Fruit fly (Drosophila melanogaster) whole organism, embryonic: ENCODE measurements around the gene CG5973.

Experiments
- ATbp ChIP-seq: fragments of 200-800 bp; sonication (Bioruptor generic); optimal IDR thresholded peaks from 2 replicates; lab custom pipeline; 2017; ENCODE audit warnings: missing biosample characterization, mild to moderate bottlenecking, missing genetic modification characterization, missing genetic modification reagents
- Awh ChIP-seq: fragments of 200-800 bp; sonication (Bioruptor generic); IDR thresholded peaks from 2 replicates; pipeline ENCODE4, ENCODE4 v1.3.6; 2022; ENCODE audit warnings: missing biosample characterization, missing genetic modification characterization
- CG10267 ChIP-seq: fragments of 200-800 bp; sonication (Bioruptor generic); optimal IDR thresholded peaks from 2 replicates; lab custom pipeline; 2018; ENCODE audit warnings: missing biosample characterization, mild to moderate bottlenecking, missing genetic modification characterization, moderate library complexity
- CG10274 ChIP-seq: fragments of 200-800 bp; sonication (Bioruptor generic); optimal IDR thresholded peaks from 3 replicates; lab custom pipeline; 2017; ENCODE audit warnings: missing biosample characterization, mild to moderate bottlenecking, missing genetic modification characterization
- CG10979 ChIP-seq: fragments of 200-800 bp; sonication (Bioruptor generic); optimal IDR thresholded peaks from 2 replicates; lab custom pipeline; 2018; ENCODE audit warnings: missing biosample characterization, mild to moderate bottlenecking, missing genetic modification characterization, moderate library complexity
- CG11085 ChIP-seq: fragments of 200-800 bp; sonication (Bioruptor generic); IDR thresholded peaks from 2 replicates; pipeline ENCODE4 v1.3.6; 2022; ENCODE audit warnings: missing biosample characterization, missing genetic modification characterization
- CG11504 ChIP-seq: fragments of 200-800 bp; sonication (Bioruptor generic); optimal IDR thresholded peaks from 3 replicates; lab custom pipeline; 2019; ENCODE audit warnings: missing biosample characterization, mild to moderate bottlenecking, missing genetic modification characterization, moderate library complexity
- CG12104 ChIP-seq: fragments of 200-800 bp; sonication (Bioruptor generic); optimal IDR thresholded peaks from 3 replicates; lab custom pipeline; 2016; ENCODE audit warnings: missing biosample characterization, missing genetic modification characterization
- CG13894 ChIP-seq: fragments of 200-800 bp; sonication (Bioruptor generic); optimal IDR thresholded peaks from 3 replicates; lab custom pipeline; 2018; ENCODE audit warnings: missing biosample characterization, mild to moderate bottlenecking, missing genetic modification characterization, moderate library complexity
- CG14014 ChIP-seq: fragments of 200-800 bp; sonication (Bioruptor generic); IDR thresholded peaks from 2 replicates; pipeline ENCODE4 v1.3.6; 2022; ENCODE audit warnings: missing biosample characterization, missing genetic modification characterization
- CG14860 ChIP-seq: fragments of 200-800 bp; sonication (Bioruptor generic); IDR thresholded peaks from 3 replicates; pipeline ENCODE4 v1.3.6; 2022; ENCODE audit warnings: missing biosample characterization, missing genetic modification characterization; ENCODE audit not compliant: partially characterized antibody
- CG15696 ChIP-seq: fragments of 200-800 bp; sonication (Bioruptor generic); optimal IDR thresholded peaks from 2 replicates; lab custom pipeline; 2019; ENCODE audit warnings: missing biosample characterization, mild to moderate bottlenecking, missing genetic modification characterization, moderate library complexity
- CG16815 ChIP-seq: fragments of 200-800 bp; sonication (Bioruptor generic); optimal IDR thresholded peaks from 3 replicates; lab custom pipeline; 2017; ENCODE audit warnings: missing biosample characterization, mild to moderate bottlenecking, missing genetic modification characterization
- CG30403 ChIP-seq: fragments of 200-800 bp; sonication (Bioruptor generic); optimal IDR thresholded peaks from 3 replicates; lab custom pipeline; 2016; ENCODE audit warnings: missing biosample characterization, missing genetic modification characterization
- CG33213 ChIP-seq: fragments of 200-800 bp; sonication (Bioruptor generic); optimal IDR thresholded peaks from 3 replicates; lab custom pipeline; 2016; ENCODE audit warnings: missing biosample characterization, missing genetic modification characterization
- CG4404 ChIP-seq: fragments of 200-800 bp; sonication (Bioruptor generic); IDR thresholded peaks from 2 replicates; pipeline ENCODE4 v1.3.6; 2022; ENCODE audit warnings: missing biosample characterization, missing genetic modification characterization
- CG6813 ChIP-seq: fragments of 200-800 bp; sonication (Bioruptor generic); optimal IDR thresholded peaks from 2 replicates; lab custom pipeline; 2017; ENCODE audit warnings: missing biosample characterization, missing genetic modification characterization, mild to moderate bottlenecking, moderate library complexity, missing genetic modification reagents
- CG7357 ChIP-seq: fragments of 200-800 bp; sonication (Bioruptor generic); IDR thresholded peaks from 3 replicates; pipeline ENCODE4 v1.3.6; 2022; ENCODE audit warnings: missing biosample characterization, missing genetic modification characterization
- CG7556 ChIP-seq: fragments of 200-800 bp; sonication (Bioruptor generic); optimal IDR thresholded peaks from 2 replicates; lab custom pipeline; 2017; ENCODE audit warnings: missing biosample characterization, mild to moderate bottlenecking, missing genetic modification characterization
- CG7786 ChIP-seq: fragments of 200-800 bp; sonication (Bioruptor generic); optimal IDR thresholded peaks from 2 replicates; lab custom pipeline; 2016; ENCODE audit warnings: missing biosample characterization, missing genetic modification characterization
- CG7987 ChIP-seq: fragments of 200-800 bp; sonication (Bioruptor generic); optimal IDR thresholded peaks from 2 replicates; lab custom pipeline; 2018; ENCODE audit warnings: missing biosample characterization, mild to moderate bottlenecking, missing genetic modification characterization, moderate library complexity
- CG8388 ChIP-seq: fragments of 200-800 bp; sonication (Bioruptor generic); optimal IDR thresholded peaks from 2 replicates; lab custom pipeline; 2019; ENCODE audit warnings: missing biosample characterization, mild to moderate bottlenecking, missing genetic modification characterization, moderate library complexity
- D19B ChIP-seq: fragments of 200-800 bp; sonication (Bioruptor generic); optimal IDR thresholded peaks from 2 replicates; lab custom pipeline; 2017; ENCODE audit warnings: missing biosample characterization, mild to moderate bottlenecking, missing genetic modification characterization
- Deaf1 ChIP-seq: fragments of 200-800 bp; optimal IDR thresholded peaks from 3 replicates; lab custom pipeline; 2019; ENCODE audit warnings: missing biosample characterization, mild to moderate bottlenecking, missing genetic modification characterization, moderate library complexity
- Fer2 ChIP-seq: fragments of 200-800 bp; sonication (Bioruptor generic); optimal IDR thresholded peaks from 2 replicates; lab custom pipeline; 2018; ENCODE audit warnings: missing biosample characterization, mild to moderate bottlenecking, missing genetic modification characterization, moderate library complexity
- Hr39 ChIP-seq: fragments of >200 bp; optimal IDR thresholded peaks from 2 replicates; lab custom pipeline; 2017
- MTF-1 ChIP-seq: fragments of 200-800 bp; sonication (Bioruptor generic); optimal IDR thresholded peaks from 2 replicates; lab custom pipeline; 2018; ENCODE audit warnings: missing biosample characterization, mild to moderate bottlenecking, missing genetic modification characterization, borderline replicate concordance
- Meics ChIP-seq: fragments of 200-800 bp; sonication (Bioruptor generic); optimal IDR thresholded peaks from 2 replicates; lab custom pipeline; 2017; ENCODE audit warnings: missing biosample characterization, mild to moderate bottlenecking, missing genetic modification characterization
- Mes4 ChIP-seq: fragments of 200-800 bp; sonication (Bioruptor generic); optimal IDR thresholded peaks from 2 replicates; lab custom pipeline; 2016; ENCODE audit warnings: missing biosample characterization, missing genetic modification characterization
- NC2α ChIP-seq: fragments of 200-800 bp; sonication (Bioruptor generic); optimal IDR thresholded peaks from 2 replicates; lab custom pipeline; 2016; ENCODE audit warnings: missing biosample characterization, missing genetic modification characterization
- NFAT ChIP-seq: fragments of 200-800 bp; sonication (Bioruptor generic); IDR thresholded peaks from 2 replicates; pipeline ENCODE4 v1.3.6; 2022; ENCODE audit warnings: missing biosample characterization, missing genetic modification characterization
- Nf-YC ChIP-seq: fragments of 200-800 bp; optimal IDR thresholded peaks from 3 replicates; lab custom pipeline; 2019; ENCODE audit warnings: missing biosample characterization, mild to moderate bottlenecking, missing genetic modification characterization, moderate library complexity
- Ptx1 ChIP-seq: fragments of 200-800 bp; sonication (Bioruptor generic); IDR thresholded peaks from 2 replicates; pipeline ENCODE4 v1.3.6; 2022; ENCODE audit warnings: missing biosample characterization, missing genetic modification characterization
- Ravus ChIP-seq: fragments of 200-800 bp; sonication (Bioruptor generic); IDR thresholded peaks from 2 replicates; pipeline ENCODE4 v1.3.6; 2022; ENCODE audit warnings: missing biosample characterization, missing genetic modification characterization
- TFAM ChIP-seq: fragments of 200-800 bp; sonication (Bioruptor generic); optimal IDR thresholded peaks from 2 replicates; lab custom pipeline; 2017; ENCODE audit warnings: missing biosample characterization, missing genetic modification characterization, inconsistent platforms
- abd-A ChIP-seq: fragments of 200-800 bp; sonication (Bioruptor generic); optimal IDR thresholded peaks from 3 replicates; lab custom pipeline; 2019; ENCODE audit warnings: missing biosample characterization, mild to moderate bottlenecking, missing genetic modification characterization, moderate library complexity
- amos ChIP-seq: fragments of 200-800 bp; sonication (Bioruptor generic); IDR thresholded peaks from 2 replicates; pipeline ENCODE4 v1.3.6; 2022; ENCODE audit warnings: missing biosample characterization, missing genetic modification characterization; ENCODE audit not compliant: partially characterized antibody
- ap ChIP-seq: fragments of 200-800 bp; sonication (Bioruptor generic); IDR thresholded peaks from 2 replicates; pipeline ENCODE4 v1.3.6; 2022; ENCODE audit warnings: missing biosample characterization, missing genetic modification characterization
- ara ChIP-seq: fragments of 200-800 bp; sonication (Bioruptor generic); IDR thresholded peaks from 2 replicates; pipeline ENCODE4 v1.3.6; 2022; ENCODE audit warnings: missing biosample characterization, missing genetic modification characterization
- cg ChIP-seq: fragments of 200-800 bp; sonication (Bioruptor generic); optimal IDR thresholded peaks from 3 replicates; lab custom pipeline; 2019; ENCODE audit warnings: missing biosample characterization, mild to moderate bottlenecking, missing genetic modification characterization, moderate library complexity
- crol ChIP-seq: fragments of 200-800 bp; sonication (Bioruptor generic); IDR thresholded peaks from 2 replicates; pipeline ENCODE4 v1.3.6; 2022; ENCODE audit warnings: missing biosample characterization, missing genetic modification characterization
- her ChIP-seq: fragments of 200-800 bp; sonication (Bioruptor generic); optimal IDR thresholded peaks from 2 replicates; lab custom pipeline; 2016; ENCODE audit warnings: missing biosample characterization, missing genetic modification characterization
- insv ChIP-seq, 2 experiments: fragments of 200-800 bp; sonication (Bioruptor generic); optimal IDR thresholded peaks; 3 replicates each; lab custom pipeline; 2016 to 2018; ENCODE audit warnings: missing biosample characterization in 2 of 2, missing genetic modification characterization in 2 of 2
- kah ChIP-seq: fragments of 200-800 bp; sonication (Bioruptor generic); optimal IDR thresholded peaks from 2 replicates; lab custom pipeline; 2018; ENCODE audit warnings: missing biosample characterization, mild to moderate bottlenecking, missing genetic modification characterization
- klu ChIP-seq: fragments of 200-800 bp; sonication (Bioruptor generic); IDR thresholded peaks from 2 replicates; pipeline ENCODE4 v1.3.6; 2022; ENCODE audit warnings: missing biosample characterization, missing genetic modification characterization
- mam ChIP-seq: fragments of 200-800 bp; sonication (Bioruptor generic); optimal IDR thresholded peaks from 3 replicates; lab custom pipeline; 2016; ENCODE audit warnings: missing biosample characterization, missing genetic modification characterization
- pho ChIP-seq: fragments of 200-800 bp; sonication (Bioruptor generic); optimal IDR thresholded peaks from 2 replicates; lab custom pipeline; 2016; ENCODE audit warnings: missing biosample characterization, missing genetic modification characterization
- sens ChIP-seq: fragments of 200-800 bp; sonication (Bioruptor generic); peaks from one replicate; lab custom pipeline; 2016; ENCODE audit warnings: missing biosample characterization, missing genetic modification characterization
- zfh1 ChIP-seq: fragments of 200-800 bp; sonication (Bioruptor generic); IDR thresholded peaks from 3 replicates; pipeline ENCODE4 v1.3.6; 2022; ENCODE audit warnings: missing biosample characterization, missing genetic modification characterization

CG5973 gene

dm6 chr2L:7494341-7495293 lies 57.3 kb downstream of the CG5973 start (continued):
- TF ChIP-seq MTF-1 (GFP tag; lab: Kevin White, UChicago), result no peak
- no peak for TF ChIP-seq D19B (GFP tag; lab: Kevin White, UChicago)
- no peak for TF ChIP-seq CG33213 (GFP tag; lab: Kevin White, UChicago)
- TF ChIP-seq kah, result no peak
- no peak for TF ChIP-seq CG8388 (GFP tag; lab: Kevin White, UChicago)
- no peak for TF ChIP-seq CG12104 (GFP tag; lab: Kevin White, UChicago)
- TF ChIP-seq CG11085 (GFP tag; lab: Robert Waterston, UW), result no peak
- no peak for TF ChIP-seq ATbp (GFP tag; lab: Kevin White, UChicago)
- peak; percentile 52 for TF ChIP-seq her (GFP tag; lab: Kevin White, UChicago)
- peak; percentile 10 for TF ChIP-seq CG10267
- TF ChIP-seq mam (GFP tag; lab: Kevin White, UChicago), result peak; percentile 17
- TF ChIP-seq CG6813, result no peak
- TF ChIP-seq CG7987 (GFP tag; lab: Kevin White, UChicago), result no peak
- TF ChIP-seq CG10979 (tag; lab: Kevin White, UChicago), result no peak
- no peak for TF ChIP-seq NC2α (GFP tag; lab: Kevin White, UChicago)
- no peak for TF ChIP-seq CG14860 (GFP tag; lab: Robert Waterston, UW)
- 0 out of 2 replicates have a peak, but pooled peaks have one; percentile 29 for TF ChIP-seq klu (GFP tag; lab: Robert Waterston, UW)
- no peak for TF ChIP-seq CG10274
- TF ChIP-seq TFAM, result no peak
- peak; percentile 54 for TF ChIP-seq CG30403 (GFP tag; lab: Kevin White, UChicago)
- no peak for TF ChIP-seq Nf-YC
- no peak for TF ChIP-seq Awh (GFP tag; lab: Robert Waterston, UW)
- TF ChIP-seq crol (GFP tag; lab: Robert Waterston, UW), result no peak
- no peak for TF ChIP-seq Hr39 (lab: Kevin White, UChicago)
- TF ChIP-seq Deaf1 (tag; lab: Kevin White, UChicago), result peak; percentile 22
- TF ChIP-seq ara (GFP tag; lab: Robert Waterston, UW), result no peak
- 0 out of 2 replicates have a peak, but pooled peaks have one; percentile 15 for TF ChIP-seq ap (GFP tag; lab: Robert Waterston, UW)
- peak; percentile 17 for TF ChIP-seq Meics
- TF ChIP-seq amos (GFP tag; lab: Robert Waterston, UW), result no peak
- TF ChIP-seq insv (GFP tag; optimal IDR thresholded peaks at IDR 0.05; lab: Kevin White, UChicago), result no peak
- TF ChIP-seq CG14014, result peak; percentile 78
- TF ChIP-seq CG15696, result no peak
- TF ChIP-seq abd-A (tag; lab: Kevin White, UChicago), result no peak
- TF ChIP-seq cg, result no peak
- peak; percentile 62 for TF ChIP-seq CG11504 (tag; lab: Kevin White, UChicago)
- no peak for TF ChIP-seq CG13894 (tag; lab: Kevin White, UChicago)
- no peak for TF ChIP-seq Mes4 (GFP tag; lab: Kevin White, UChicago)
- peak; percentile 28 for TF ChIP-seq CG16815 (GFP tag; lab: Kevin White, UChicago)
- peak; percentile 84 for TF ChIP-seq sens (GFP tag; lab: Kevin White, UChicago)
- peak; percentile 65 for TF ChIP-seq pho (GFP tag; lab: Kevin White, UChicago)
- no peak for TF ChIP-seq NFAT (GFP tag; lab: Robert Waterston, UW)
- TF ChIP-seq Ptx1 (GFP tag; lab: Robert Waterston, UW), result peak; percentile 26; the same call in 1 of the 2 replicates
- peak; percentile 69 for TF ChIP-seq CG7556 (GFP tag; lab: Kevin White, UChicago)
- TF ChIP-seq CG7357, result no peak
- TF ChIP-seq Fer2 (tag; lab: Kevin White, UChicago), result no peak
- no peak for TF ChIP-seq zfh1 (GFP tag; lab: Robert Waterston, UW)
- no peak for TF ChIP-seq CG4404 (GFP tag; lab: Robert Waterston, UW)
- TF ChIP-seq Ravus (GFP tag; lab: Robert Waterston, UW), result no peak; the same call in 1 of the 2 replicates
- peak; percentile 55 for TF ChIP-seq CG7786 (GFP tag; lab: Kevin White, UChicago)
